Worm (Caenorhabditis elegans): Measurements from ENCODE around the gene fbxo-11.2.

fbxo-11.2 gene

DNA sequence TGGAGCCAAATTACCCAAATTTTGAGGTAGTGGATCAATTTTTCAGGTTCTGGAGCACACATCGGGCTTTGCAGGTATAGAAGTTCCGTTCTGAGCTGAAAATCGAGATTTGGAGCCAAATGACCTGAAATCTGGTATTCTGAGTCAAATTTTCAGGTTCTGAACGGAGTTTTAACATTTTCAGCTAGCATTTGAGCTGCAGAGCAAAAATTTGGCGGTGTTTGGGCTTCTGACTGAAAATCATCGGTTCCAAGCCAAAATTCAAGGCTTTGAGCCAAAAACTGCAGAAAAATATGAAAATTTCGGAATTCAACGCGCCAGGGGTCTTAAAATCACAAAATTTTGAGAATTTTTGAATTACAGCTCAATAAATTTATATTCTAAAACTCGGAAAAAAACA is 22.1 kb downstream of the fbxo-11.2 start, which contains the start of the genes clc-26 and E_BE45912.2:
Gene clc-26, minus strand, starts transcription at position 101 of the 400 bp plus-strand sequence.
Gene E_BE45912.2, minus strand, starts transcription at position 139 of the 400 bp plus-strand sequence.
- no peak for TF ChIP-seq unc-98 (GFP tag; IDR thresholded peaks at IDR 0.05)
- TF ChIP-seq unc-62 (GFP tag; optimal IDR thresholded peaks at IDR 0.05), result no peak
- no peak for TF ChIP-seq alr-1 (tag; optimal IDR thresholded peaks at IDR 0.05; ENCODE audit: borderline replicate concordance)
- TF ChIP-seq C04F5.9 (tag; optimal IDR thresholded peaks at IDR 0.05), result no peak
- no peak for TF ChIP-seq swsn-7 (tag; optimal IDR thresholded peaks at IDR 0.05)
- TF ChIP-seq hlh-17 (GFP tag; optimal IDR thresholded peaks at IDR 0.05; ENCODE audit: borderline replicate concordance), result no peak
- TF ChIP-seq irx-1 (tag; optimal IDR thresholded peaks at IDR 0.05), result no peak
- TF ChIP-seq sptf-1 (tag; optimal IDR thresholded peaks at IDR 0.05), result no peak
- no peak for TF ChIP-seq elt-2 (tag; optimal IDR thresholded peaks at IDR 0.05)
- no peak for TF ChIP-seq ztf-11 (tag; optimal IDR thresholded peaks at IDR 0.05)
- no peak for TF ChIP-seq nhr-77 (tag; optimal IDR thresholded peaks at IDR 0.05)

ce11 chrIII:1028233-1028632 is 24.8 kb downstream of the fbxo-11.2 start:
- no peak for TF ChIP-seq nhr-77 (tag; optimal IDR thresholded peaks at IDR 0.05)
- TF ChIP-seq Y116A8C.19 (tag; optimal IDR thresholded peaks at IDR 0.05; ENCODE audit: borderline replicate concordance), result no peak
- TF ChIP-seq C34B4.2 (tag; optimal IDR thresholded peaks at IDR 0.05), result no peak
- no peak for TF ChIP-seq mef-2 (tag; optimal IDR thresholded peaks at IDR 0.05)
- no peak for TF ChIP-seq lin-15B (tag; optimal IDR thresholded peaks at IDR 0.05)
- no peak for TF ChIP-seq aly-2 (tag; optimal IDR thresholded peaks at IDR 0.05)
- TF ChIP-seq sox-4 (tag; optimal IDR thresholded peaks at IDR 0.05), result no peak
- TF ChIP-seq dsc-1 (tag; optimal IDR thresholded peaks at IDR 0.05), result no peak
- no peak for TF ChIP-seq lin-13 (GFP tag; optimal IDR thresholded peaks at IDR 0.05)
- TF ChIP-seq C04F5.9 (tag; optimal IDR thresholded peaks at IDR 0.05), result no peak
- TF ChIP-seq lin-35 (GFP tag; optimal IDR thresholded peaks at IDR 0.05), result peak in 1 of 2 experiments; percentile 0
- no peak for TF ChIP-seq nhr-11 (tag; optimal IDR thresholded peaks at IDR 0.05)
- TF ChIP-seq hlh-17 (GFP tag; optimal IDR thresholded peaks at IDR 0.05; ENCODE audit: borderline replicate concordance), result no peak
- no peak for TF ChIP-seq snu-23 (GFP tag; optimal IDR thresholded peaks at IDR 0.05)
- TF ChIP-seq elt-2 (tag; optimal IDR thresholded peaks at IDR 0.05), result peak; percentile 42

ce11 chrIII:1026261-1026660 is 26.8 kb downstream of the fbxo-11.2 start, which contains the start of gene clc-25:
Gene clc-25, minus strand, starts transcription at chrIII:1026361.
- no peak for TF ChIP-seq ama-1 (optimal IDR thresholded peaks at IDR 0.05)
- no peak for TF ChIP-seq swsn-7 (tag; optimal IDR thresholded peaks at IDR 0.05)
- TF ChIP-seq C16A3.4 (tag; optimal IDR thresholded peaks at IDR 0.05), result no peak
- no peak for TF ChIP-seq nhr-12 (tag; optimal IDR thresholded peaks at IDR 0.05)
- TF ChIP-seq sup-37 (GFP tag; optimal IDR thresholded peaks at IDR 0.05), result no peak
- no peak for TF ChIP-seq dpl-1 (GFP tag; optimal IDR thresholded peaks at IDR 0.05)
- no peak for TF ChIP-seq nhr-19 (GFP tag; conservative IDR thresholded peaks at IDR 0.05)
- no peak for TF ChIP-seq mab-9 (GFP tag; IDR thresholded peaks at IDR 0.05)
- no peak for TF ChIP-seq ceh-90 (tag; optimal IDR thresholded peaks at IDR 0.05)
- no peak for TF ChIP-seq egl-27 (tag; optimal IDR thresholded peaks at IDR 0.05)
- no peak for TF ChIP-seq nhr-20 (tag; optimal IDR thresholded peaks at IDR 0.05)

DNA sequence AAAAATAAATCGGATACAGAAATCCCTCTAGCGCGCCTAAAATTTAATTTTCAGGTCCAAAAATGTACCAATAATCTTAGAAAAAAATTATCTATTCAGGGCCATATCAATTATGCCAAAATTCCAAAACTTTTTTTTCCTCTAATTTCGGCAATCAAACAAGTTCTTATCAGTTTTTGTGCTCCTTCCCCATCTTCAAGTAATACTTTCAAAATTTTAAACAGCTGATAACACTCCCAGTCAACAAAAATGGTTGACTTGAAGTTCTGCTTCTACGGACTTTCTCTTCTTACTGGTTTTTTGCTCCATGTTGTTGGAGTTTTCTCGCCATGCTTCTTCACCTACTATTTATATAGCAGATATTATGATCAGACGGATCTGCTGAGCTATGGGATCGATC is 32.3 kb downstream of the fbxo-11.2 start, which contains the start of gene clc-23:
Gene clc-23, plus strand, starts transcription at position 223 of the 400 bp plus-strand sequence.
- no peak for TF ChIP-seq dpl-1 (GFP tag; optimal IDR thresholded peaks at IDR 0.05)
- no peak for TF ChIP-seq pax-3 (tag; optimal IDR thresholded peaks at IDR 0.05)
- TF ChIP-seq lin-39 (tag; optimal IDR thresholded peaks at IDR 0.05), result no peak
- no peak for TF ChIP-seq F16B12.6 (tag; optimal IDR thresholded peaks at IDR 0.05)
- TF ChIP-seq lin-14 (GFP tag; optimal IDR thresholded peaks at IDR 0.05), result no peak
- TF ChIP-seq snpc-4 (tag; optimal IDR thresholded peaks at IDR 0.05), result no peak
- no peak for TF ChIP-seq unc-98 (GFP tag; IDR thresholded peaks at IDR 0.05)
- no peak for TF ChIP-seq jun-1 (tag; optimal IDR thresholded peaks at IDR 0.05)
- TF ChIP-seq hpl-2 (GFP tag; optimal IDR thresholded peaks at IDR 0.05), result no peak
- no peak for TF ChIP-seq nhr-77 (tag; optimal IDR thresholded peaks at IDR 0.05)
- TF ChIP-seq nhr-76 (tag; optimal IDR thresholded peaks at IDR 0.05), result no peak
- no peak for TF ChIP-seq sup-37 (GFP tag; optimal IDR thresholded peaks at IDR 0.05)

Measured in whole organism, L1 larva.